Fruit fly (Drosophila melanogaster) whole organism, embryonic: ENCODE results near the gene Cpr65Az.

Source experiments
- Aef1 ChIP-seq: fragments of 200-800 bp; sonication (Bioruptor generic); IDR thresholded peaks from 3 replicates; pipeline ENCODE4 v1.3.6; 2022; ENCODE audit warnings: missing biosample characterization, missing genetic modification characterization
- Atf3 ChIP-seq: fragments of 200-800 bp; sonication (Bioruptor generic); optimal IDR thresholded peaks from 3 replicates; lab custom pipeline; 2016; ENCODE audit warnings: missing biosample characterization, missing genetic modification characterization
- Awh ChIP-seq: fragments of 200-800 bp; sonication (Bioruptor generic); IDR thresholded peaks from 2 replicates; pipeline ENCODE4, ENCODE4 v1.3.6; 2022; ENCODE audit warnings: missing biosample characterization, missing genetic modification characterization
- Bdp1 ChIP-seq: fragments of 200-800 bp; sonication (Bioruptor generic); optimal IDR thresholded peaks from 3 replicates; lab custom pipeline; 2016; ENCODE audit warnings: missing biosample characterization, missing genetic modification characterization
- CG10267 ChIP-seq: fragments of 200-800 bp; sonication (Bioruptor generic); optimal IDR thresholded peaks from 2 replicates; lab custom pipeline; 2018; ENCODE audit warnings: missing biosample characterization, mild to moderate bottlenecking, missing genetic modification characterization, moderate library complexity
- CG10274 ChIP-seq: fragments of 200-800 bp; sonication (Bioruptor generic); optimal IDR thresholded peaks from 3 replicates; lab custom pipeline; 2017; ENCODE audit warnings: missing biosample characterization, mild to moderate bottlenecking, missing genetic modification characterization
- CG11723 ChIP-seq: fragments of 200-800 bp; sonication (Bioruptor generic); optimal IDR thresholded peaks from 2 replicates; lab custom pipeline; 2017; ENCODE audit warnings: missing biosample characterization, mild to moderate bottlenecking, missing genetic modification characterization
- CG12236 ChIP-seq: fragments of 200-800 bp; sonication (Bioruptor generic); optimal IDR thresholded peaks from 2 replicates; lab custom pipeline; 2016; ENCODE audit warnings: missing biosample characterization, missing genetic modification characterization
- CG13424 ChIP-seq: fragments of 200-800 bp; sonication (Bioruptor generic); optimal IDR thresholded peaks from 2 replicates; lab custom pipeline; 2019; ENCODE audit warnings: missing biosample characterization, mild to moderate bottlenecking, missing genetic modification characterization, moderate library complexity
- CG16863 ChIP-seq: fragments of 200-800 bp; sonication (Bioruptor generic); optimal IDR thresholded peaks from 3 replicates; lab custom pipeline; 2016; ENCODE audit warnings: missing biosample characterization, missing genetic modification characterization
- CG18262 ChIP-seq: fragments of 200-800 bp; optimal IDR thresholded peaks from 3 replicates; lab custom pipeline; 2019; ENCODE audit warnings: missing biosample characterization, mild to moderate bottlenecking, missing genetic modification characterization, moderate library complexity
- CG31224 ChIP-seq: fragments of 200-800 bp; sonication (Bioruptor generic); IDR thresholded peaks from 2 replicates; pipeline ENCODE4 v1.3.6; 2022; ENCODE audit warnings: missing biosample characterization, missing genetic modification characterization
- CG3407 ChIP-seq: fragments of 200-800 bp; sonication (Bioruptor generic); optimal IDR thresholded peaks from 2 replicates; lab custom pipeline; 2018; ENCODE audit warnings: missing biosample characterization, mild to moderate bottlenecking, missing genetic modification characterization
- CG3847 ChIP-seq: fragments of 200-800 bp; sonication (Bioruptor generic); IDR thresholded peaks from 2 replicates; pipeline ENCODE4 v1.3.6; 2022; ENCODE audit warnings: missing biosample characterization, missing genetic modification characterization
- CG4282 ChIP-seq: fragments of 200-800 bp; sonication (Bioruptor generic); optimal IDR thresholded peaks from 2 replicates; lab custom pipeline; 2016; ENCODE audit warnings: missing biosample characterization, missing genetic modification characterization
- CG6689 ChIP-seq: fragments of 200-800 bp; sonication (Bioruptor generic); IDR thresholded peaks from 2 replicates; pipeline ENCODE4 v1.3.6; 2022; ENCODE audit warnings: missing biosample characterization, missing genetic modification characterization
- CG8281 ChIP-seq: fragments of 200-800 bp; sonication (Bioruptor generic); optimal IDR thresholded peaks from 2 replicates; lab custom pipeline; 2018; ENCODE audit warnings: missing biosample characterization, mild to moderate bottlenecking, missing genetic modification characterization, moderate library complexity
- CG8290 ChIP-seq, 3 experiments: fragments of 200-800 bp; sonication (Bioruptor generic); optimal IDR thresholded peaks; 2 replicates each; lab custom pipeline; 2016 to 2019; ENCODE audit warnings: missing biosample characterization in 3 of 3, missing genetic modification characterization in 3 of 3, mild to moderate bottlenecking in 2 of 3, moderate library complexity in 1 of 3
- D19A ChIP-seq: fragments of 200-800 bp; optimal IDR thresholded peaks from 3 replicates; lab custom pipeline; 2019; ENCODE audit warnings: missing biosample characterization, mild to moderate bottlenecking, missing genetic modification characterization, moderate library complexity
- Dbx ChIP-seq: fragments of 200-800 bp; sonication (Bioruptor generic); IDR thresholded peaks from 3 replicates; pipeline ENCODE4 v1.3.6; 2022; ENCODE audit warnings: missing biosample characterization, missing genetic modification characterization
- ERR ChIP-seq: fragments of 200-800 bp; sonication (Bioruptor generic); optimal IDR thresholded peaks from 2 replicates; lab custom pipeline; 2016; ENCODE audit warnings: missing biosample characterization, missing genetic modification characterization
- Fer2 ChIP-seq: fragments of 200-800 bp; sonication (Bioruptor generic); optimal IDR thresholded peaks from 2 replicates; lab custom pipeline; 2018; ENCODE audit warnings: missing biosample characterization, mild to moderate bottlenecking, missing genetic modification characterization, moderate library complexity
- Fer3 ChIP-seq: fragments of 200-800 bp; sonication (Bioruptor generic); optimal IDR thresholded peaks from 2 replicates; lab custom pipeline; 2018; ENCODE audit warnings: missing biosample characterization, mild to moderate bottlenecking, missing genetic modification characterization, moderate library complexity
- HHEX ChIP-seq: fragments of 200-800 bp; sonication (Bioruptor generic); optimal IDR thresholded peaks from 3 replicates; lab custom pipeline; 2017; ENCODE audit warnings: missing biosample characterization, mild to moderate bottlenecking, missing genetic modification characterization, missing genetic modification reagents
- HLH54F ChIP-seq: fragments of 200-800 bp; sonication (Bioruptor generic); optimal IDR thresholded peaks from 3 replicates; lab custom pipeline; 2016; ENCODE audit warnings: missing biosample characterization, missing genetic modification characterization
- Hmx ChIP-seq: fragments of 200-800 bp; sonication (Bioruptor generic); optimal IDR thresholded peaks from 2 replicates; lab custom pipeline; 2016; ENCODE audit warnings: missing biosample characterization, missing genetic modification characterization
- Hr39 ChIP-seq: fragments of >200 bp; optimal IDR thresholded peaks from 2 replicates; lab custom pipeline; 2017
- Hsf ChIP-seq: fragments of 200-800 bp; sonication (Bioruptor generic); optimal IDR thresholded peaks from 3 replicates; lab custom pipeline; 2016; ENCODE audit warnings: missing biosample characterization, missing genetic modification characterization
- Kr ChIP-seq: fragments of 200-800 bp; sonication (Bioruptor generic); optimal IDR thresholded peaks from 2 replicates; lab custom pipeline; 2017; ENCODE audit warnings: missing biosample characterization, mild to moderate bottlenecking, missing genetic modification characterization
- NK7.1 ChIP-seq: fragments of 200-800 bp; sonication (Bioruptor generic); optimal IDR thresholded peaks from 3 replicates; lab custom pipeline; 2016; ENCODE audit warnings: missing biosample characterization, missing genetic modification characterization
- Nf-YC ChIP-seq: fragments of 200-800 bp; optimal IDR thresholded peaks from 3 replicates; lab custom pipeline; 2019; ENCODE audit warnings: missing biosample characterization, mild to moderate bottlenecking, missing genetic modification characterization, moderate library complexity
- Opbp ChIP-seq: fragments of 200-800 bp; sonication (Bioruptor generic); IDR thresholded peaks from 3 replicates; pipeline ENCODE4 v1.3.6; 2022; ENCODE audit warnings: missing biosample characterization, missing genetic modification characterization; ENCODE audit not compliant: partially characterized antibody
- Scr ChIP-seq: fragments of 200-800 bp; sonication (Bioruptor generic); IDR thresholded peaks from 2 replicates; pipeline ENCODE4 v1.3.6; 2022; ENCODE audit warnings: missing biosample characterization, missing genetic modification characterization; ENCODE audit not compliant: partially characterized antibody
- Sin3A ChIP-seq: fragments of >200 bp; optimal IDR thresholded peaks from 2 replicates; lab custom pipeline; 2018
- Sox102F ChIP-seq: fragments of 200-800 bp; sonication (Bioruptor generic); optimal IDR thresholded peaks from 2 replicates; lab custom pipeline; 2018; ENCODE audit warnings: missing biosample characterization, mild to moderate bottlenecking, missing genetic modification characterization, moderate library complexity
- Sry-δ ChIP-seq: fragments of 200-800 bp; sonication (Bioruptor generic); optimal IDR thresholded peaks from 2 replicates; lab custom pipeline; 2016; ENCODE audit warnings: missing biosample characterization, missing genetic modification characterization
- Ssrp ChIP-seq: fragments of 200-800 bp; sonication (Bioruptor generic); optimal IDR thresholded peaks from 2 replicates; lab custom pipeline; 2018; ENCODE audit warnings: missing biosample characterization, mild to moderate bottlenecking, missing genetic modification characterization, moderate library complexity
- ash1 ChIP-seq: fragments of 200-800 bp; sonication (Bioruptor generic); optimal IDR thresholded peaks from 2 replicates; lab custom pipeline; 2018; ENCODE audit warnings: missing biosample characterization, mild to moderate bottlenecking, missing genetic modification characterization
- chif ChIP-seq, 2 experiments: fragments of 200-800 bp; sonication (Bioruptor generic); optimal IDR thresholded peaks; 3 replicates each; lab custom pipeline; 2016; ENCODE audit warnings: missing biosample characterization in 2 of 2, missing genetic modification characterization in 2 of 2
- crol ChIP-seq: fragments of 200-800 bp; sonication (Bioruptor generic); IDR thresholded peaks from 2 replicates; pipeline ENCODE4 v1.3.6; 2022; ENCODE audit warnings: missing biosample characterization, missing genetic modification characterization
- dimm ChIP-seq: fragments of 200-800 bp; sonication (Bioruptor generic); IDR thresholded peaks from 2 replicates; pipeline ENCODE4 v1.3.6; 2022; ENCODE audit warnings: missing biosample characterization, missing genetic modification characterization
- dpn ChIP-seq, 2 experiments: fragments of 200-800 bp; sonication (Bioruptor generic); optimal IDR thresholded peaks; 3 replicates each; lab custom pipeline; 2016; ENCODE audit warnings: missing biosample characterization in 2 of 2, missing genetic modification characterization in 2 of 2
- ham ChIP-seq: fragments of 200-800 bp; sonication (Bioruptor generic); IDR thresholded peaks from 2 replicates; pipeline ENCODE4 v1.3.6; 2022; ENCODE audit warnings: missing biosample characterization, missing genetic modification characterization
- lilli ChIP-seq: fragments of 200-800 bp; sonication (Bioruptor generic); optimal IDR thresholded peaks from 3 replicates; lab custom pipeline; 2016; ENCODE audit warnings: missing biosample characterization, missing genetic modification characterization
- phol ChIP-seq: fragments of 200-800 bp; sonication (Bioruptor generic); optimal IDR thresholded peaks from 3 replicates; lab custom pipeline; 2018; ENCODE audit warnings: missing biosample characterization, mild to moderate bottlenecking, missing genetic modification characterization, moderate library complexity
- prd ChIP-seq, 3 experiments: fragments of >200 bp in 2 of 3; fragments of 200-800 bp in 1 of 3; sonication (Bioruptor generic) in 1 of 3; optimal IDR thresholded peaks in 2 of 3; IDR thresholded peaks in 1 of 3; 2 replicates in 2 of 3; 3 replicates in 1 of 3; pipeline versions ENCODE4 v1.3.6 to Lab custom; 2017 to 2022; ENCODE audit warnings: missing biosample characterization in 1 of 3, missing genetic modification characterization in 1 of 3
- scrt ChIP-seq: fragments of 200-800 bp; sonication (Bioruptor generic); optimal IDR thresholded peaks from 2 replicates; lab custom pipeline; 2018; ENCODE audit warnings: missing biosample characterization, mild to moderate bottlenecking, missing genetic modification characterization, moderate library complexity
- sim ChIP-seq: fragments of 200-800 bp; sonication (Bioruptor generic); IDR thresholded peaks from 2 replicates; pipeline ENCODE4 v1.3.6; 2022; ENCODE audit warnings: missing biosample characterization, missing genetic modification characterization
- tna ChIP-seq: fragments of 200-800 bp; sonication (Bioruptor generic); IDR thresholded peaks from 2 replicates; pipeline ENCODE4 v1.3.6; 2022; ENCODE audit warnings: missing biosample characterization, missing genetic modification characterization; ENCODE audit not compliant: partially characterized antibody
- usp ChIP-seq: fragments of >200 bp; optimal IDR thresholded peaks from 2 replicates; lab custom pipeline; 2017; ENCODE audit warnings: missing biosample characterization, missing genetic modification characterization
- zf30C ChIP-seq: fragments of 200-800 bp; sonication (Bioruptor generic); optimal IDR thresholded peaks from 3 replicates; lab custom pipeline; 2018; ENCODE audit warnings: missing biosample characterization, mild to moderate bottlenecking, missing genetic modification characterization

Gene Cpr65Az

dm6 chr3L:6173826-6174255 lies 13.2 kb downstream of the Cpr65Az start, which contains the start of the genes fmt and CG7376 (continued):
- TF ChIP-seq CG3407 (GFP tag; lab: Kevin White, UChicago): no peak
- no peak for TF ChIP-seq ham
- no peak; the same call in 2 of the 3 replicates for TF ChIP-seq Dbx
- no peak for TF ChIP-seq CG18262 (tag; lab: Kevin White, UChicago)
- no peak for TF ChIP-seq Aef1 (GFP tag; lab: Robert Waterston, UW)
- no peak for TF ChIP-seq Atf3
- TF ChIP-seq CG8290 (GFP tag; optimal IDR thresholded peaks at IDR 0.05; lab: Kevin White, UChicago): no peak
- TF ChIP-seq CG8290 (tag; optimal IDR thresholded peaks at IDR 0.05; lab: Kevin White, UChicago): no peak
- no peak for TF ChIP-seq Awh (GFP tag; lab: Robert Waterston, UW)
- TF ChIP-seq CG3847: peak; percentile 51
- no peak for TF ChIP-seq Kr (GFP tag; lab: Kevin White, UChicago)
- no peak for TF ChIP-seq CG6689 (GFP tag; lab: Robert Waterston, UW)
- TF ChIP-seq Sin3A (lab: Kevin White, UChicago): peak; percentile 14
- TF ChIP-seq Hr39 (lab: Kevin White, UChicago): no peak
- no peak for TF ChIP-seq sim
- no peak for TF ChIP-seq prd (optimal IDR thresholded peaks at IDR 0.05; lab: Kevin White, UChicago)
- peak; percentile 35; the same call in 1 of the 3 replicates for TF ChIP-seq prd (GFP tag; IDR thresholded peaks at IDR 0.05; lab: Robert Waterston, UW)
- no peak for TF ChIP-seq NK7.1 (GFP tag; lab: Kevin White, UChicago)
- peak; percentile 20 for TF ChIP-seq Hsf (GFP tag; lab: Kevin White, UChicago)
- no peak for TF ChIP-seq Fer3 (tag; lab: Kevin White, UChicago)
- TF ChIP-seq CG10267: peak; percentile 71
- TF ChIP-seq Nf-YC: no peak
- no peak for TF ChIP-seq Hmx (GFP tag; lab: Kevin White, UChicago)
- no peak for TF ChIP-seq dimm
- TF ChIP-seq zf30C (GFP tag; lab: Kevin White, UChicago): no peak
- TF ChIP-seq lilli: peak; percentile 34
- TF ChIP-seq Sry-δ (GFP tag; lab: Kevin White, UChicago): peak; percentile 76
- TF ChIP-seq Fer2 (tag; lab: Kevin White, UChicago): no peak
- no peak for TF ChIP-seq CG4282
- TF ChIP-seq CG31224 (GFP tag; lab: Robert Waterston, UW): no peak
- no peak for TF ChIP-seq CG12236 (GFP tag; lab: Kevin White, UChicago)
- TF ChIP-seq scrt (GFP tag; lab: Kevin White, UChicago): no peak
- no peak for TF ChIP-seq D19A (tag; lab: Kevin White, UChicago)
- no peak for TF ChIP-seq CG10274 (GFP tag; lab: Kevin White, UChicago)
- TF ChIP-seq HHEX (GFP tag; lab: Kevin White, UChicago): no peak
- no peak for TF ChIP-seq CG16863 (GFP tag; lab: Kevin White, UChicago)
- no peak for TF ChIP-seq ash1 (GFP tag; lab: Kevin White, UChicago)
- peak; percentile 78; the same call in 2 of the 3 replicates for TF ChIP-seq Opbp (GFP tag; lab: Robert Waterston, UW)
- TF ChIP-seq crol (GFP tag; lab: Robert Waterston, UW): no peak
- TF ChIP-seq HLH54F (GFP tag; lab: Kevin White, UChicago): no peak
- TF ChIP-seq Sox102F (GFP tag; lab: Kevin White, UChicago): no peak
- no peak for TF ChIP-seq chif (GFP tag; optimal IDR thresholded peaks at IDR 0.05; lab: Kevin White, UChicago)
- no peak for TF ChIP-seq CG8281 (tag; lab: Kevin White, UChicago)
- TF ChIP-seq Ssrp (tag; lab: Kevin White, UChicago): peak; percentile 15
- no peak for TF ChIP-seq usp (GFP tag; lab: Kevin White, UChicago)
- TF ChIP-seq tna (GFP tag; lab: Robert Waterston, UW): peak; percentile 84
- peak; percentile 80 for TF ChIP-seq Scr (GFP tag; lab: Robert Waterston, UW)
- TF ChIP-seq CG13424 (tag; lab: Kevin White, UChicago): peak; percentile 58
- peak; percentile 68 for TF ChIP-seq phol (tag; lab: Kevin White, UChicago)
- no peak for TF ChIP-seq Bdp1 (GFP tag; lab: Kevin White, UChicago)
- TF ChIP-seq CG11723 (GFP tag; lab: Kevin White, UChicago): no peak
- no peak for TF ChIP-seq ERR (GFP tag; lab: Kevin White, UChicago)
- TF ChIP-seq dpn (GFP tag; optimal IDR thresholded peaks at IDR 0.05; lab: Kevin White, UChicago): peak in 1 of 2 experiments; percentile 42
